Fruit fly (Drosophila melanogaster) whole organism, embryonic: ENCODE measurements around the gene CG6126.

ENCODE experiments used
- Antp ChIP-seq: fragments of 200-800 bp; sonication (Bioruptor generic); optimal IDR thresholded peaks from 3 replicates; lab custom pipeline; 2016; ENCODE audit warnings: missing biosample characterization, missing genetic modification characterization
- Bdp1 ChIP-seq: fragments of 200-800 bp; sonication (Bioruptor generic); optimal IDR thresholded peaks from 3 replicates; lab custom pipeline; 2016; ENCODE audit warnings: missing biosample characterization, missing genetic modification characterization
- CG10147 ChIP-seq: fragments of 200-800 bp; sonication (Bioruptor generic); optimal IDR thresholded peaks from 2 replicates; lab custom pipeline; 2019; ENCODE audit warnings: missing biosample characterization, mild to moderate bottlenecking, missing genetic modification characterization, moderate library complexity
- CG10209 ChIP-seq: fragments of 200-800 bp; sonication (Bioruptor generic); optimal IDR thresholded peaks from 3 replicates; lab custom pipeline; 2017; ENCODE audit warnings: missing biosample characterization, mild to moderate bottlenecking, missing genetic modification characterization, missing genetic modification reagents
- CG10654 ChIP-seq: fragments of 200-800 bp; sonication (Bioruptor generic); optimal IDR thresholded peaks from 2 replicates; lab custom pipeline; 2016; ENCODE audit warnings: missing biosample characterization, missing genetic modification characterization
- CG11093 ChIP-seq: fragments of 200-800 bp; sonication (Bioruptor generic); IDR thresholded peaks from 3 replicates; pipeline ENCODE4 v1.3.6; 2022; ENCODE audit warnings: missing biosample characterization, missing genetic modification characterization
- CG11504 ChIP-seq: fragments of 200-800 bp; sonication (Bioruptor generic); optimal IDR thresholded peaks from 3 replicates; lab custom pipeline; 2019; ENCODE audit warnings: missing biosample characterization, mild to moderate bottlenecking, missing genetic modification characterization, moderate library complexity
- CG11560 ChIP-seq: fragments of 200-800 bp; sonication (Bioruptor generic); IDR thresholded peaks from 3 replicates; pipeline ENCODE4 v1.3.6; 2022; ENCODE audit warnings: missing biosample characterization, missing genetic modification characterization
- CG12236 ChIP-seq: fragments of 200-800 bp; sonication (Bioruptor generic); optimal IDR thresholded peaks from 2 replicates; lab custom pipeline; 2016; ENCODE audit warnings: missing biosample characterization, missing genetic modification characterization
- CG14441 ChIP-seq: fragments of 200-800 bp; sonication (Bioruptor generic); IDR thresholded peaks from 2 replicates; pipeline ENCODE4 v1.3.6; 2022; ENCODE audit warnings: missing biosample characterization, missing genetic modification characterization
- CG15479 ChIP-seq: fragments of 200-800 bp; sonication (Bioruptor generic); optimal IDR thresholded peaks from 3 replicates; lab custom pipeline; 2019; ENCODE audit warnings: missing biosample characterization, mild to moderate bottlenecking, missing genetic modification characterization, moderate library complexity
- CG17328 ChIP-seq: fragments of 200-800 bp; sonication (Bioruptor generic); IDR thresholded peaks from 2 replicates; pipeline ENCODE4 v1.3.6; 2022; ENCODE audit warnings: missing biosample characterization, missing genetic modification characterization
- CG17361 ChIP-seq: fragments of 200-800 bp; sonication (Bioruptor generic); IDR thresholded peaks from 3 replicates; pipeline ENCODE4 v1.3.6; 2022; ENCODE audit warnings: missing biosample characterization, missing genetic modification characterization
- CG1832 ChIP-seq: fragments of 200-800 bp; sonication (Bioruptor generic); optimal IDR thresholded peaks from 2 replicates; lab custom pipeline; 2017; ENCODE audit warnings: missing biosample characterization, mild to moderate bottlenecking, missing genetic modification characterization, inconsistent platforms
- CG33213 ChIP-seq: fragments of 200-800 bp; sonication (Bioruptor generic); optimal IDR thresholded peaks from 3 replicates; lab custom pipeline; 2016; ENCODE audit warnings: missing biosample characterization, missing genetic modification characterization
- CG34224 ChIP-seq: fragments of 200-800 bp; sonication (Bioruptor generic); IDR thresholded peaks from 3 replicates; pipeline ENCODE4 v1.3.6; 2022; ENCODE audit warnings: missing biosample characterization, missing genetic modification characterization; ENCODE audit not compliant: partially characterized antibody
- CG6175 ChIP-seq: fragments of 200-800 bp; sonication (Bioruptor generic); IDR thresholded peaks from 3 replicates; pipeline ENCODE4 v1.3.6; 2022; ENCODE audit warnings: missing biosample characterization, missing genetic modification characterization
- CG6254 ChIP-seq: fragments of 200-800 bp; sonication (Bioruptor generic); optimal IDR thresholded peaks from 3 replicates; lab custom pipeline; 2017; ENCODE audit warnings: mild to moderate bottlenecking, missing biosample characterization, missing genetic modification reagents, missing genetic modification characterization
- CG6683 ChIP-seq: fragments of 200-800 bp; sonication (Bioruptor generic); optimal IDR thresholded peaks from 2 replicates; lab custom pipeline; 2017; ENCODE audit warnings: missing biosample characterization, mild to moderate bottlenecking, missing genetic modification characterization, missing genetic modification reagents
- CG9437 ChIP-seq: fragments of 200-800 bp; sonication (Bioruptor generic); optimal IDR thresholded peaks from 2 replicates; lab custom pipeline; 2018; ENCODE audit warnings: missing biosample characterization, mild to moderate bottlenecking, missing genetic modification characterization
- CG9797 ChIP-seq: fragments of 200-800 bp; sonication (Bioruptor generic); optimal IDR thresholded peaks from 3 replicates; lab custom pipeline; 2018; ENCODE audit warnings: missing biosample characterization, mild to moderate bottlenecking, missing genetic modification characterization
- Camta ChIP-seq: fragments of 200-800 bp; sonication (Bioruptor generic); optimal IDR thresholded peaks from 2 replicates; lab custom pipeline; 2016; ENCODE audit warnings: missing biosample characterization, missing genetic modification characterization
- CkIIα-i1 ChIP-seq: fragments of 200-800 bp; sonication (Bioruptor generic); IDR thresholded peaks from 2 replicates; pipeline ENCODE4 v1.3.6; 2022; ENCODE audit warnings: missing biosample characterization, missing genetic modification characterization
- Fer2 ChIP-seq: fragments of 200-800 bp; sonication (Bioruptor generic); optimal IDR thresholded peaks from 2 replicates; lab custom pipeline; 2018; ENCODE audit warnings: missing biosample characterization, mild to moderate bottlenecking, missing genetic modification characterization, moderate library complexity
- Gsc ChIP-seq: fragments of 200-800 bp; sonication (Bioruptor generic); IDR thresholded peaks from 2 replicates; pipeline ENCODE4 v1.3.6; 2022; ENCODE audit warnings: missing biosample characterization, missing genetic modification characterization
- Hmx ChIP-seq: fragments of 200-800 bp; sonication (Bioruptor generic); optimal IDR thresholded peaks from 2 replicates; lab custom pipeline; 2016; ENCODE audit warnings: missing biosample characterization, missing genetic modification characterization
- NfI ChIP-seq: fragments of 200-800 bp; sonication (Bioruptor generic); optimal IDR thresholded peaks from 3 replicates; lab custom pipeline; 2018; ENCODE audit warnings: missing biosample characterization, mild to moderate bottlenecking, missing genetic modification characterization, moderate library complexity
- Stat92E ChIP-seq, 3 experiments: fragments of >200 bp in 2 of 3; fragments of 200-800 bp in 1 of 3; sonication (Bioruptor generic) in 1 of 3; optimal IDR thresholded peaks; 2 replicates each; lab custom pipeline; 2017 to 2019; ENCODE audit warnings: missing biosample characterization in 3 of 3, missing genetic modification characterization in 3 of 3, mild to moderate bottlenecking in 1 of 3, moderate library complexity in 1 of 3
- Xrp1 ChIP-seq: fragments of 200-800 bp; sonication (Bioruptor generic); IDR thresholded peaks from 2 replicates; pipeline ENCODE4 v1.3.6; 2022; ENCODE audit warnings: missing biosample characterization, missing genetic modification characterization
- ab ChIP-seq: fragments of 200-800 bp; sonication (Bioruptor generic); optimal IDR thresholded peaks from 2 replicates; lab custom pipeline; 2016; ENCODE audit warnings: missing biosample characterization, missing genetic modification characterization
- al ChIP-seq: fragments of 200-800 bp; sonication (Bioruptor generic); IDR thresholded peaks from 2 replicates; pipeline ENCODE4 v1.3.6; 2022; ENCODE audit warnings: missing biosample characterization, missing genetic modification characterization
- bab2 ChIP-seq: fragments of 200-800 bp; sonication (Bioruptor generic); optimal IDR thresholded peaks from 2 replicates; lab custom pipeline; 2016; ENCODE audit warnings: missing biosample characterization, missing genetic modification characterization
- cato ChIP-seq: fragments of 200-800 bp; sonication (Bioruptor generic); optimal IDR thresholded peaks from 2 replicates; lab custom pipeline; 2016; ENCODE audit warnings: missing biosample characterization, missing genetic modification characterization, borderline replicate concordance
- chif ChIP-seq, 2 experiments: fragments of 200-800 bp; sonication (Bioruptor generic); optimal IDR thresholded peaks; 3 replicates each; lab custom pipeline; 2016; ENCODE audit warnings: missing biosample characterization in 2 of 2, missing genetic modification characterization in 2 of 2
- croc ChIP-seq: fragments of 200-800 bp; sonication (Bioruptor generic); conservative IDR thresholded peaks from 3 replicates; pipeline ENCODE4 v1.3.6; 2022; ENCODE audit warnings: missing biosample characterization, missing genetic modification characterization
- dmrt99B ChIP-seq: fragments of 200-800 bp; sonication (Bioruptor generic); optimal IDR thresholded peaks from 2 replicates; lab custom pipeline; 2018; ENCODE audit warnings: missing biosample characterization, mild to moderate bottlenecking, missing genetic modification characterization, moderate library complexity
- ewg ChIP-seq: fragments of 200-800 bp; sonication (Bioruptor generic); optimal IDR thresholded peaks from 3 replicates; lab custom pipeline; 2017; ENCODE audit warnings: mild to moderate bottlenecking, missing biosample characterization, missing genetic modification reagents, missing genetic modification characterization
- fru ChIP-seq: fragments of >200 bp; optimal IDR thresholded peaks from 2 replicates; lab custom pipeline; 2017
- gsb-n ChIP-seq: fragments of 200-800 bp; sonication (Bioruptor generic); optimal IDR thresholded peaks from 3 replicates; lab custom pipeline; 2018; ENCODE audit warnings: missing biosample characterization, mild to moderate bottlenecking, missing genetic modification characterization
- jigr1 ChIP-seq: fragments of 200-800 bp; sonication (Bioruptor generic); IDR thresholded peaks from 3 replicates; pipeline ENCODE4 v1.3.6; 2022; ENCODE audit warnings: missing biosample characterization, missing genetic modification characterization
- lilli ChIP-seq: fragments of 200-800 bp; sonication (Bioruptor generic); optimal IDR thresholded peaks from 3 replicates; lab custom pipeline; 2016; ENCODE audit warnings: missing biosample characterization, missing genetic modification characterization
- mld ChIP-seq: fragments of 200-800 bp; sonication (Bioruptor generic); IDR thresholded peaks from 3 replicates; pipeline ENCODE4 v1.3.6; 2022; ENCODE audit warnings: missing biosample characterization, missing genetic modification characterization; ENCODE audit not compliant: partially characterized antibody
- odd ChIP-seq: fragments of 200-800 bp; sonication (Bioruptor generic); optimal IDR thresholded peaks from 2 replicates; lab custom pipeline; 2017; ENCODE audit warnings: missing biosample characterization, mild to moderate bottlenecking, missing genetic modification characterization
- org-1 ChIP-seq: fragments of 200-800 bp; sonication (Bioruptor generic); optimal IDR thresholded peaks from 2 replicates; lab custom pipeline; 2017; ENCODE audit warnings: missing biosample characterization, missing genetic modification characterization
- pan ChIP-seq, 4 experiments: fragments of >200 bp in 3 of 4; fragments of 200-800 bp in 1 of 4; sonication (Bioruptor generic) in 1 of 4; optimal IDR thresholded peaks in 3 of 4; IDR thresholded peaks in 1 of 4; 2 replicates each; pipeline versions ENCODE4 v1.3.6 to Lab custom; 2017 to 2022; ENCODE audit warnings: missing biosample characterization in 2 of 4, missing genetic modification characterization in 2 of 4, mixed read lengths in 1 of 4
- pfk ChIP-seq: fragments of 200-800 bp; sonication (Bioruptor generic); optimal IDR thresholded peaks from 2 replicates; lab custom pipeline; 2018; ENCODE audit warnings: missing biosample characterization, mild to moderate bottlenecking, missing genetic modification characterization, moderate library complexity
- ro ChIP-seq: fragments of 200-800 bp; sonication (Bioruptor generic); IDR thresholded peaks from 2 replicates; pipeline ENCODE4 v1.3.6; 2022; ENCODE audit warnings: missing biosample characterization, missing genetic modification characterization
- sc ChIP-seq, 3 experiments: fragments of >200 bp in 2 of 3; fragments of 200-800 bp in 1 of 3; sonication (Bioruptor generic) in 1 of 3; optimal IDR thresholded peaks; 2 replicates in 2 of 3; 3 replicates in 1 of 3; lab custom pipeline; 2017; ENCODE audit warnings: mild to moderate bottlenecking in 1 of 3, missing biosample characterization in 1 of 3, missing genetic modification characterization in 1 of 3, missing genetic modification reagents in 1 of 3
- unc-4 ChIP-seq: fragments of 200-800 bp; sonication (Bioruptor generic); IDR thresholded peaks from 2 replicates; pipeline ENCODE4 v1.3.6; 2022; ENCODE audit warnings: missing biosample characterization, missing genetic modification characterization; ENCODE audit not compliant: partially characterized antibody
- yki ChIP-seq: fragments of >200 bp; optimal IDR thresholded peaks from 3 replicates; lab custom pipeline; 2018
- zen ChIP-seq: fragments of 200-800 bp; sonication (Bioruptor generic); optimal IDR thresholded peaks from 3 replicates; lab custom pipeline; 2018; ENCODE audit warnings: missing biosample characterization, mild to moderate bottlenecking, missing genetic modification characterization, moderate library complexity

The CG6126 gene

DNA sequence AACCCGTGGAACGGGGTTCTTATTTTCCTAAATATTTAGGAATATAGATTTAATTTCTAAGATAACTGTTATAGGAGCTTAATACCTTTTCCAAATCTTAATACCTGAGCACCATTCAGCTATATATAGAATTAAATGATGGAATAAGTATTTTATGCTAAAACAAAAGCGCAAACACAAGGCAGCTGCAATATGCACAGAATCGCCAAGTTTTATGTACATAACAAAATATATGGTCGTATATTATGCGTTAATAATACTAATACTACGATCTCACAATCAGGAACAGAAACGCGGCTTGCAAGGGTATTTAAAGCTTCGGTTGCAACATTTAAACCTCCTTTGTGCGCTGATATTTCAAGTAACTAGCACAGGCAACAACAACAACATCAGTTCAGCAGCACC lies 31.9 kb upstream of the CG6126 start (continued):
- TF ChIP-seq CG17361 (GFP tag; lab: Robert Waterston, UW) (no peak), yki (lab: Kevin White, UChicago) (no peak), CG6254 (GFP tag; lab: Kevin White, UChicago) (no peak), al (no peak), gsb-n (no peak), CG11093 (GFP tag; lab: Robert Waterston, UW) (no peak), CkIIα-i1 (GFP tag; lab: Robert Waterston, UW) (no peak), sc (optimal IDR thresholded peaks at IDR 0.05; lab: Kevin White, UChicago) (no peak), sc (GFP tag; optimal IDR thresholded peaks at IDR 0.05; lab: Kevin White, UChicago) (peak; percentile 59), ab (GFP tag; lab: Kevin White, UChicago) (no peak), Xrp1 (GFP tag; lab: Robert Waterston, UW) (no peak), CG6175 (GFP tag; lab: Robert Waterston, UW) (no peak), jigr1 (GFP tag; lab: Robert Waterston, UW) (no peak), unc-4 (GFP tag; lab: Robert Waterston, UW) (no peak), CG34224 (GFP tag; lab: Robert Waterston, UW) (no peak), ewg (peak; percentile 30), CG33213 (GFP tag; lab: Kevin White, UChicago) (no peak), croc (GFP tag; lab: Robert Waterston, UW) (no peak), odd (GFP tag; lab: Kevin White, UChicago) (peak; percentile 37), NfI (GFP tag; lab: Kevin White, UChicago) (no peak), mld (GFP tag; lab: Robert Waterston, UW) (no peak), CG10209 (GFP tag; lab: Kevin White, UChicago) (no peak), Fer2 (no peak), CG6683 (no peak), dmrt99B (tag; lab: Kevin White, UChicago) (peak; percentile 74), pan (optimal IDR thresholded peaks at IDR 0.05; lab: Kevin White, UChicago) (no peak), pan (GFP tag; optimal IDR thresholded peaks at IDR 0.05 in 1 of 2, IDR thresholded peaks at IDR 0.05 in 1 of 2) (no peak), Hmx (peak; percentile 30), chif (GFP tag; optimal IDR thresholded peaks at IDR 0.05; lab: Kevin White, UChicago) (no peak), CG12236 (no peak), lilli (GFP tag; lab: Kevin White, UChicago) (peak; percentile 19), Gsc (no peak), Camta (GFP tag; lab: Kevin White, UChicago) (no peak), CG17328 (GFP tag; lab: Robert Waterston, UW) (no peak), ro (no peak), cato (no peak), Stat92E (GFP tag; optimal IDR thresholded peaks at IDR 0.05; lab: Kevin White, UChicago) (no peak), org-1 (GFP tag; lab: Kevin White, UChicago) (no peak), bab2 (no peak), CG14441 (GFP tag; lab: Robert Waterston, UW) (no peak), CG9797 (GFP tag; lab: Kevin White, UChicago) (no peak), CG10147 (peak; percentile 33), pfk (GFP tag; lab: Kevin White, UChicago) (no peak), CG9437 (peak; percentile 47), Bdp1 (GFP tag; lab: Kevin White, UChicago) (peak; percentile 10), CG10654 (GFP tag; lab: Kevin White, UChicago) (no peak), CG1832 (GFP tag; lab: Kevin White, UChicago) (no peak), Antp (no peak), CG15479 (no peak), CG11560 (tag; lab: Robert Waterston, UW) (no peak), fru (lab: Kevin White, UChicago) (no peak), CG11504 (tag; lab: Kevin White, UChicago) (peak; percentile 69), zen (tag; lab: Kevin White, UChicago) (no peak)
